Worm (Caenorhabditis elegans) whole organism, mixed stage, embryonic: Measurements from ENCODE around the gene col-185.

ENCODE experiments used
- M03D4.4 ChIP-seq: sonication (generic microtip); optimal IDR thresholded peaks from 2 replicates; lab custom pipeline; 2017; ENCODE audit warnings: mild to moderate bottlenecking, missing genetic modification characterization, missing compliant biosample characterization
- bed-3 ChIP-seq: fragments of 200-800 bp; sonication (Bioruptor generic); optimal IDR thresholded peaks from 3 replicates; lab custom pipeline; 2018; ENCODE audit warnings: mild to moderate bottlenecking, missing genetic modification characterization, moderate library complexity, missing compliant biosample characterization
- blmp-1 ChIP-seq: fragments of 150-350 bp; optimal IDR thresholded peaks from 2 replicates; lab custom pipeline; 2014; ENCODE audit warnings: missing biosample characterization, missing genetic modification characterization
- ceh-39 ChIP-seq: fragments of 150-350 bp; optimal IDR thresholded peaks from 2 replicates; lab custom pipeline; 2014; ENCODE audit warnings: missing biosample characterization, missing genetic modification characterization
- ceh-43 ChIP-seq: fragments of 200-800 bp; sonication (Bioruptor generic); optimal IDR thresholded peaks from 2 replicates; lab custom pipeline; 2018; ENCODE audit warnings: mild to moderate bottlenecking, missing genetic modification characterization, moderate library complexity, missing compliant biosample characterization
- ces-1 ChIP-seq: fragments of 150-350 bp; optimal IDR thresholded peaks from 2 replicates; lab custom pipeline; 2014; ENCODE audit warnings: missing biosample characterization, missing genetic modification reagents, missing genetic modification characterization
- cnd-1 ChIP-seq: fragments of 200-800 bp; sonication (Bioruptor generic); optimal IDR thresholded peaks from 2 replicates; lab custom pipeline; 2018; ENCODE audit warnings: mild to moderate bottlenecking, missing genetic modification characterization, missing compliant biosample characterization
- drap-1 ChIP-seq: fragments of 200-800 bp; sonication (Bioruptor generic); optimal IDR thresholded peaks from 3 replicates; lab custom pipeline; 2018; ENCODE audit warnings: mild to moderate bottlenecking, missing genetic modification characterization, missing compliant biosample characterization
- elt-1 ChIP-seq: sonication (generic microtip); optimal IDR thresholded peaks from 2 replicates; lab custom pipeline; 2017; ENCODE audit warnings: missing genetic modification characterization, mild to moderate bottlenecking, missing compliant biosample characterization, antibody characterized with exemption, moderate library complexity, borderline replicate concordance; ENCODE audit not compliant: insufficient read depth
- elt-3 ChIP-seq: fragments of 150-350 bp; optimal IDR thresholded peaks from 2 replicates; lab custom pipeline; 2014; ENCODE audit warnings: missing biosample characterization, missing genetic modification characterization
- flh-1 ChIP-seq: fragments of 200-800 bp; sonication (Bioruptor generic); optimal IDR thresholded peaks from 2 replicates; lab custom pipeline; 2018; ENCODE audit warnings: mild to moderate bottlenecking, missing genetic modification characterization, moderate library complexity, missing compliant biosample characterization
- ham-2 ChIP-seq: fragments of 200-800 bp; sonication (Bioruptor generic); optimal IDR thresholded peaks from 2 replicates; lab custom pipeline; 2018; ENCODE audit warnings: mild to moderate bottlenecking, missing genetic modification characterization, missing compliant biosample characterization
- hlh-1 ChIP-seq: fragments of 150-350 bp; optimal IDR thresholded peaks from 2 replicates; lab custom pipeline; 2014; ENCODE audit warnings: missing biosample characterization, missing genetic modification reagents, missing genetic modification characterization
- lin-13 ChIP-seq: fragments of 150-350 bp; optimal IDR thresholded peaks from 2 replicates; lab custom pipeline; 2014; ENCODE audit warnings: missing biosample characterization, missing genetic modification characterization
- lsy-2 ChIP-seq: fragments of 150-350 bp; optimal IDR thresholded peaks from 2 replicates; lab custom pipeline; 2014; ENCODE audit warnings: missing biosample characterization, missing genetic modification characterization
- mab-5 ChIP-seq: fragments of 150-350 bp; optimal IDR thresholded peaks from 2 replicates; lab custom pipeline; 2014; ENCODE audit warnings: missing biosample characterization, missing genetic modification characterization
- mep-1 ChIP-seq: fragments of 150-350 bp; optimal IDR thresholded peaks from 2 replicates; lab custom pipeline; 2017; ENCODE audit warnings: missing biosample characterization, missing genetic modification reagents, missing genetic modification characterization, inconsistent platforms
- mls-2 ChIP-seq: sonication (generic microtip); optimal IDR thresholded peaks from 2 replicates; lab custom pipeline; 2016; ENCODE audit warnings: mild to moderate bottlenecking, missing genetic modification characterization, moderate library complexity, missing compliant biosample characterization
- nhr-12 ChIP-seq: fragments of 150-350 bp; optimal IDR thresholded peaks from 2 replicates; lab custom pipeline; 2014; ENCODE audit warnings: missing biosample characterization, missing genetic modification characterization
- nhr-2 ChIP-seq: fragments of 150-350 bp; optimal IDR thresholded peaks from 2 replicates; lab custom pipeline; 2014; ENCODE audit warnings: missing biosample characterization, missing genetic modification characterization
- nhr-237 ChIP-seq: fragments of 150-350 bp; optimal IDR thresholded peaks from 2 replicates; lab custom pipeline; 2014; ENCODE audit warnings: missing biosample characterization, missing genetic modification characterization
- nhr-28 ChIP-seq: fragments of 150-350 bp; optimal IDR thresholded peaks from 2 replicates; lab custom pipeline; 2014; ENCODE audit warnings: missing biosample characterization, missing genetic modification characterization
- pha-4 ChIP-seq: fragments of 150-350 bp; optimal IDR thresholded peaks from 2 replicates; lab custom pipeline; 2018; ENCODE audit warnings: missing biosample characterization, missing genetic modification reagents, missing genetic modification characterization
- snpc-4 ChIP-seq: fragments of 150-350 bp; optimal IDR thresholded peaks from 2 replicates; lab custom pipeline; 2014; ENCODE audit warnings: missing biosample characterization, missing genetic modification characterization
- sptf-1 ChIP-seq: sonication (generic microtip); optimal IDR thresholded peaks from 2 replicates; lab custom pipeline; 2017; ENCODE audit warnings: mild to moderate bottlenecking, missing genetic modification characterization, moderate library complexity, missing compliant biosample characterization
- tbx-8 ChIP-seq: fragments of 200-800 bp; sonication (Bioruptor generic); optimal IDR thresholded peaks from 2 replicates; lab custom pipeline; 2018; ENCODE audit warnings: mild to moderate bottlenecking, missing genetic modification characterization, moderate library complexity, missing compliant biosample characterization
- unc-120 ChIP-seq: sonication (generic microtip); optimal IDR thresholded peaks from 2 replicates; lab custom pipeline; 2017; ENCODE audit warnings: missing genetic modification characterization, missing compliant biosample characterization; ENCODE audit not compliant: poor library complexity, severe bottlenecking
- unc-39 ChIP-seq: fragments of 150-350 bp; optimal IDR thresholded peaks from 2 replicates; lab custom pipeline; 2014; ENCODE audit warnings: missing biosample characterization, missing genetic modification characterization
- unc-62 ChIP-seq: fragments of 150-350 bp; optimal IDR thresholded peaks from 2 replicates; lab custom pipeline; 2014; ENCODE audit warnings: missing biosample characterization, missing genetic modification reagents, missing genetic modification characterization
- zip-8 ChIP-seq: fragments of 150-350 bp; optimal IDR thresholded peaks from 2 replicates; lab custom pipeline; 2014; ENCODE audit warnings: missing biosample characterization, missing genetic modification characterization
- ztf-11 ChIP-seq: fragments of 150-350 bp; optimal IDR thresholded peaks from 2 replicates; lab custom pipeline; 2014; ENCODE audit warnings: missing biosample characterization, missing genetic modification characterization

Gene col-185

DNA sequence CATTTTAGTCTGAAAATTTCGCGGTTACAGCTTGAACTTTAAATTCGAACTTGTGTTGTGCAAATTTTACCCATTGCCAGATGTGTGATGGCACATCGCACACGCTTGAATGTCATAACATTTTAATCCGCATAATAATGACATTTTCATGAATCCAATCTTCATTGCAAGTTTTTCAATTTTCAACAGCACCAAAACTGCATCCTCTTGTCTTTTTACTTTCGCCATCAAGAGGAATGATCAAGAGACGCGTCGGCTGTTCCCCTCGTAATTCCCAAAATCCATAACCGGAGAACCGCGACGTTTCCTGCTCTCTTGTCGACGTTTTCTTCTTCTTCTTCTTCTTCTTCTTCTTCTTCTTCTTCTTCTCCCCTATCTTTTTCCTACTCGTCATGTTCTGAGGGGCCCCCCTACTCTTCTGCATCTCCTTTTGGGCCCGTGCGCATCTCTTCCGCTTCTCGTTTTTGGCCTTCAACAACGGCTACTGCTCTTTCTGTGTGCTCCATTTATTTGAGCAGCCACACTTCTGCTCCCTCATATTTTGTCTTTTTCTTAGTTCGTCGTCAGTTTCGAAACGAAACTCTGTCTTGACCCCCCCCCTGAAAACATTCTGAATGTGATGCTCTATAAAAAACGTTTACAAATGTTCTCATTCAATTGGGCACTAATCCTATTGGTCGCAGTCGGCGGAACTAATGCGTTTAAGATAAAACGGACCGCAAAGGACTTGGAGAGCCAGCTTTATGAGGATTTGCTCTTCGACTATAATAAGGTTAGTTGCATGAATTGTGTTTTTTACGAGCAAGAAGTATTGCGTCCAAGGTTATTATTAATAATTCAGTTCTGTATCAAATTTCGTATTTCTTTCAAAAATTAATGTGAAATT is 21.8 kb upstream of the col-185 start, which contains the start of gene acr-12:
acr-12 (plus strand) TSS at position 430 of the 886 bp plus-strand sequence.
- TF ChIP-seq blmp-1 (tag; lab: Kevin White, UChicago) (no peak), mls-2 (tag; lab: Kevin White, UChicago) (peak; percentile 27), cnd-1 (tag; lab: Kevin White, UChicago) (no peak), unc-39 (tag; lab: Kevin White, UChicago) (no peak), hlh-1 (tag; lab: Kevin White, UChicago) (no peak), ces-1 (GFP tag; lab: Kevin White, UChicago) (peak; percentile 97), ztf-11 (no peak)

DNA sequence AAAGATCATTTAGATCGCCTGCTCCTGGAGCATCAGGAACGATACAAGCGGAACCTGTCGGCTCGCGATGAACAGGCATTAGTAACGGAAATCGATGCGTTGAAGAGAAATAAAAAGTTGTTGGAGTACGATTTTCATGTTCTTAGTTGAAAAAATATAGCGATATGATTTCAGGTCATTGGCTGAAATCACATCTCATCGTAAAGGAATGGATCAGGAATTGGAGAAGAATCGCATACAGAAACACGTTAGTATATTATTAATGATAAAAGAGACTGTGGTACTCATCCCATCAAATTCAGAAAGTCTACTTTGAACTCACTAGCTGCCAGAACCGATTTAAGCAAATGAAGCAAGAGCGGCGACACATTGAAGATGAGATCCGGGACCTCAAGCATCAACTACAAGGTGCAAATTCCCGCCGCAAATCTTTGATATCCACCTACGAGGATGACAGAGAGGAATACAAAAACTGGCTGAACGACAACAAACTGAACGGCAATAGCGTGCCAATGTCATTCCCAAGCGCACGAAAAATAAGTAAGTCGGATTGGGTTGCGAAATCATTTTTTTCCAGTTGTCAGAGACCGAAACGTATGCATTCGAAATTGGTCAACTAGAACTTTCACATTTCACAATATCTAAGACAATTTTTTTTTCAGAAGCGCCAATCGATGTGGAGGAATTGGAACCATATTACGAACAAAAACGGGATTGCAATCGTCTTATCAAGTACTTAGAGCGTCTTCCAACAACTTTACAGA is 19.3 kb upstream of the col-185 start:
- no peak for TF ChIP-seq zip-8 (tag; lab: Kevin White, UChicago)
- TF ChIP-seq unc-120 = no peak
- no peak for TF ChIP-seq ztf-11
- no peak for TF ChIP-seq elt-3 (tag; lab: Kevin White, UChicago)
- no peak for TF ChIP-seq tbx-8 (GFP tag; lab: Kevin White, UChicago)
- no peak for TF ChIP-seq ham-2
- TF ChIP-seq nhr-2 = no peak
- no peak for TF ChIP-seq nhr-28 (tag; lab: Kevin White, UChicago)
- TF ChIP-seq elt-1 = no peak
- no peak for TF ChIP-seq mab-5 (tag; lab: Kevin White, UChicago)
- no peak for TF ChIP-seq cnd-1 (tag; lab: Kevin White, UChicago)
- no peak for TF ChIP-seq nhr-12

DNA sequence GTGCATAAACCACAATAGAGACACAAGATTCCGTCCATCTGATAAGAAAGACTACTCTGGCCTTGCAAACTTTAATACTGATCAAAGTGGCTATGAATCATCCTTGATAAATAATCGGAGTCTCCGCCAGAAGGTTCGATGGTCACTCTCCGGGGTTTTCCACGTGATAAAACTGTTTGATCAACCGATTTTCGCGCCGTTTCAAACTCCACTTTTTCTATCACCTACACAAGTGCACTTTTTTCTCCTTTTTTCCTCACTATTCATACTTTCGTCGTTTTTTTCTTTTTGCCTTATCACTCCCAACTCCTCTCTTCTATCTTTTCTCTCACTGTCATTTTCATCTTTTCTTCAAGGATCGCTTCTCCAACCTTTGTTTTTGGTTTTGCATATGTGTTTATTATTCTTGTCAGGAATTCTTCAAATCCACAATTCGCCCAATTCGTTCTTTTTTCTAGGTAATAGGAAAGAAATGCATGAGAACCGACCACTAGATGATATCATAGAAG is 17.8 kb upstream of the col-185 start, which contains the start of gene F18H3.4:
F18H3.4 (plus strand) TSS at position 459 of the 509 bp plus-strand sequence.
- TF ChIP-seq mab-5 (tag; lab: Kevin White, UChicago) (no peak), elt-1 (peak; percentile 4), flh-1 (GFP tag; lab: Kevin White, UChicago) (no peak), snpc-4 (tag; lab: Kevin White, UChicago) (no peak)

DNA sequence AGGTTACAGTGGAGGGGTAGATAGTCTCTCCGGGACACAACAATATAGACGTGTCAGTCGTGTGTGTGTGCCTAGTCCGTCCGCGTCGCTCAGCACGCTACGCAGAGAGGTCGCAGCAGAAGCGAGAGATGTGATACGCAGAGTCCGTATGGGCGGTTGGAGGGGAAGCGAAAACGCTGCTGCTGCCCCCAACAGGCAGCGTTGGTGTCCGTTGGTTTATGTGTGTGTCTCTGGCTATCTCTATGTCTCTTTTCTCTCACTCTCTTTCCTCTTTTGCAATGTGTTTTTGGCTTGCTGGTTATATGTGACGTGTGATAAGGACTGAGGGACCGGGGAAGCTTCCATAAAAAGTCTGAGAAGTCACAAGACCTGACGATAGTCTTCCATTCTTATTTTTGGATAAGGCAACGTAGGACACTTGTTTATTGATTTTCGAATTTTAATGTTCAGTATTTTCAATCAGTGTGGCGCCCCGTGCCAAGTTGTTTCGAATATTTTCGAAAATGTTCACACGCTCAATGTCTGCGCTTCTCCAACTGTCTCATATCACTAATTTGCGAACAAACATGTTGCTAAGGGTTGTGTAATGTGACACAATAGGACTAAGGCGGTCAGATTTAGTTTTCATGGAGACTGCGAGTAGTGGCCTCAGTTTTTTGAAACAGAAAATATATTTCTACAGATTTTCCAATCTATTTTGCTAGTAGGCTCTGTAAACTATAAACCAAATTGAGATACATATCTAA is 16.6 kb upstream of the col-185 start, which contains the start of gene pab-2:
pab-2 (minus strand) TSS at position 69 of the 746 bp plus-strand sequence.
- no peak for TF ChIP-seq zip-8 (tag; lab: Kevin White, UChicago)
- peak; percentile 44 for TF ChIP-seq lsy-2 (tag; lab: Kevin White, UChicago)
- no peak for TF ChIP-seq nhr-12
- peak; percentile 21 for TF ChIP-seq ceh-39 (tag; lab: Kevin White, UChicago)
- TF ChIP-seq unc-120 = peak; percentile 99
- no peak for TF ChIP-seq flh-1 (GFP tag; lab: Kevin White, UChicago)
- TF ChIP-seq bed-3 = no peak
- TF ChIP-seq nhr-237 (tag; lab: Kevin White, UChicago) = peak; percentile 29
- peak; percentile 86 for TF ChIP-seq pha-4 (tag; lab: Kevin White, UChicago)
- peak; percentile 11 for TF ChIP-seq nhr-2
- peak; percentile 4 for TF ChIP-seq mls-2 (tag; lab: Kevin White, UChicago)
- TF ChIP-seq hlh-1 (tag; lab: Kevin White, UChicago) = peak; percentile 70
- peak; percentile 97 for TF ChIP-seq ham-2
- TF ChIP-seq lin-13 (tag; lab: Kevin White, UChicago) = peak; percentile 31
- TF ChIP-seq unc-39 (tag; lab: Kevin White, UChicago) = no peak
- TF ChIP-seq blmp-1 (tag; lab: Kevin White, UChicago) = no peak
- peak; percentile 66 for TF ChIP-seq M03D4.4 (tag; lab: Kevin White, UChicago)
- peak; percentile 83 for TF ChIP-seq unc-62 (GFP tag; lab: Kevin White, UChicago)
- no peak for TF ChIP-seq ceh-43 (GFP tag; lab: Kevin White, UChicago)
- TF ChIP-seq drap-1 = peak; percentile 57
- TF ChIP-seq ztf-11 = peak; percentile 42
- peak; percentile 84 for TF ChIP-seq sptf-1 (tag; lab: Kevin White, UChicago)
- no peak for TF ChIP-seq elt-3 (tag; lab: Kevin White, UChicago)
- TF ChIP-seq ces-1 (GFP tag; lab: Kevin White, UChicago) = peak; percentile 38
- peak; percentile 37 for TF ChIP-seq mep-1
- peak; percentile 41 for TF ChIP-seq cnd-1 (tag; lab: Kevin White, UChicago)
